Fruit fly (Drosophila melanogaster): ENCODE measurements around the gene Ziz.
A peak's percentile ranks its signal among the peaks of the same experiment; 100 is the strongest.

Gene Ziz

dm6 chr2L:7424907-7425689, 71.0 kb downstream of the Ziz start (continued):
- peak; percentile 71 for TF ChIP-seq Antp (GFP tag; optimal IDR thresholded peaks at IDR 0.05)
- peak; percentile 61; the same call in 1 of the 2 replicates for TF ChIP-seq CG8765 (GFP tag; IDR thresholded peaks at IDR 0.05)
- TF ChIP-seq CG17829 (tag; optimal IDR thresholded peaks at IDR 0.05): no peak
- TF ChIP-seq CG6791 (GFP tag; IDR thresholded peaks at IDR 0.05; ENCODE audit: partially characterized antibody): no peak
- TF ChIP-seq amos (GFP tag; IDR thresholded peaks at IDR 0.05; ENCODE audit: partially characterized antibody): no peak
- no peak for TF ChIP-seq oc (tag; optimal IDR thresholded peaks at IDR 0.05)
- peak; percentile 28; the same call in 1 of the 2 replicates for TF ChIP-seq esg (GFP tag; conservative IDR thresholded peaks at IDR 0.05)
- no peak for TF ChIP-seq danr (GFP tag; IDR thresholded peaks at IDR 0.05)
- TF ChIP-seq Dref (GFP tag; IDR thresholded peaks at IDR 0.05): 0 out of 2 replicates have a peak, but pooled peaks have one; percentile 31
- TF ChIP-seq Blimp-1 (GFP tag; optimal IDR thresholded peaks at IDR 0.05): no peak
- TF ChIP-seq pb (GFP tag; optimal IDR thresholded peaks at IDR 0.05): peak; percentile 55
- peak; percentile 57; the same call in 1 of the 3 replicates for TF ChIP-seq CG2889 (GFP tag; IDR thresholded peaks at IDR 0.05)
- peak; percentile 15 for TF ChIP-seq corto (GFP tag; optimal IDR thresholded peaks at IDR 0.05)
- no peak for TF ChIP-seq Mes4 (GFP tag; optimal IDR thresholded peaks at IDR 0.05)
- TF ChIP-seq CG10654 (GFP tag; optimal IDR thresholded peaks at IDR 0.05): no peak
- peak; percentile 84 for TF ChIP-seq schlank (tag; optimal IDR thresholded peaks at IDR 0.05)
- peak; percentile 61 for TF ChIP-seq CG7839 (tag; optimal IDR thresholded peaks at IDR 0.05)
- TF ChIP-seq h (optimal IDR thresholded peaks at IDR 0.05): no peak
- TF ChIP-seq CG10147 (GFP tag; optimal IDR thresholded peaks at IDR 0.05): peak; percentile 82
- no peak for TF ChIP-seq CG8089 (GFP tag; optimal IDR thresholded peaks at IDR 0.05)
- TF ChIP-seq Gug (GFP tag; IDR thresholded peaks at IDR 0.05): peak; percentile 76; the same call in 2 of the 4 replicates
- TF ChIP-seq CG8359 (GFP tag; optimal IDR thresholded peaks at IDR 0.05; ENCODE audit: borderline replicate concordance): no peak
- peak; percentile 70 for TF ChIP-seq Fer3 (tag; optimal IDR thresholded peaks at IDR 0.05)
- peak; percentile 75 for TF ChIP-seq caup (GFP tag; optimal IDR thresholded peaks at IDR 0.05; ENCODE audit: severe bottlenecking)
- TF ChIP-seq CG15601 (tag; optimal IDR thresholded peaks at IDR 0.05): no peak
- no peak for TF ChIP-seq MESR4 (GFP tag; optimal IDR thresholded peaks at IDR 0.05)
- peak; percentile 12 for TF ChIP-seq slou (GFP tag; optimal IDR thresholded peaks at IDR 0.05)
- no peak for TF ChIP-seq Mrtf (GFP tag; IDR thresholded peaks at IDR 0.05)
- TF ChIP-seq ERR (GFP tag; optimal IDR thresholded peaks at IDR 0.05): peak; percentile 52
- peak; percentile 57 for TF ChIP-seq emc (GFP tag; optimal IDR thresholded peaks at IDR 0.05)
- TF ChIP-seq CG12744 (GFP tag; optimal IDR thresholded peaks at IDR 0.05): peak; percentile 45
- no peak for TF ChIP-seq CG7987 (GFP tag; optimal IDR thresholded peaks at IDR 0.05)
- peak; percentile 76 for TF ChIP-seq CG11247 (GFP tag; IDR thresholded peaks at IDR 0.05)
- TF ChIP-seq fd96Cb (tag; optimal IDR thresholded peaks at IDR 0.05): no peak
- TF ChIP-seq fu2 (GFP tag; optimal IDR thresholded peaks at IDR 0.05): peak; percentile 75
- peak; percentile 38 for TF ChIP-seq NfI (GFP tag; optimal IDR thresholded peaks at IDR 0.05)
- TF ChIP-seq CG6272 (GFP tag; IDR thresholded peaks at IDR 0.05): 0 out of 2 replicates have a peak, but pooled peaks have one; percentile 29
- no peak for TF ChIP-seq Ets97D (GFP tag; optimal IDR thresholded peaks at IDR 0.05)
- TF ChIP-seq cas (GFP tag; IDR thresholded peaks at IDR 0.05): peak; percentile 57; the same call in 1 of the 2 replicates
- no peak for TF ChIP-seq jing (GFP tag; optimal IDR thresholded peaks at IDR 0.05)
- TF ChIP-seq lmd (GFP tag; IDR thresholded peaks at IDR 0.05): peak; percentile 81
- TF ChIP-seq CG12299 (tag; optimal IDR thresholded peaks at IDR 0.05): no peak
- no peak for TF ChIP-seq tup (GFP tag; optimal IDR thresholded peaks at IDR 0.05)
- TF ChIP-seq CG8924 (tag; optimal IDR thresholded peaks at IDR 0.05): peak; percentile 6
- TF ChIP-seq NFAT (GFP tag; IDR thresholded peaks at IDR 0.05): peak; percentile 86
- TF ChIP-seq lola (GFP tag; optimal IDR thresholded peaks at IDR 0.05): no peak
- TF ChIP-seq CG30020 (tag; optimal IDR thresholded peaks at IDR 0.05): no peak
- peak; percentile 66 for TF ChIP-seq CG18011 (GFP tag; optimal IDR thresholded peaks at IDR 0.05)
- no peak for TF ChIP-seq CG31365 (tag; optimal IDR thresholded peaks at IDR 0.05)

All from whole organism, embryonic.